ENCODE assay signal across 1 fruit fly cellular context in the genomic region with DNA sequence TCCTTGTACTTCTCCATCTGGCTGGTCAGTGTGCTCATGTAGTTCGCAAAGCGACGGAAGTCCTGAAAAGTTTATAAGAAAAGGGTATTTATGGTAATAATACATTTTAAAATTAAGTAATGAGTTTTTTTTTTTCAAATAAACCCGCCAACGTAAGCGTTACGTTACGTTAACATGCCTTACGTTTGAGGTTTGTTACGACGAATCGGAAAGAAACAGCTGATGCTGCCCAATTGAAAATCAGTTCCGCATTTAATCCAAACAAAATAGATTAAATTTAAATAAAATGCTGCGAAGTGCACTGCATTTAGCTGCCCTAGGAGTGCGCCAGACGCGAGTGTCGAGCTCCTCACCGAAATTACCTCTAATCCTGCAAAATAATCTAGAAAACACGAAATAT.
TF ChIP-seq lines count a peak whose summit lies in the region.

mRRF1 (plus strand) TSS at position 220 of the 400 bp plus-strand sequence.

TF ChIP-seq in whole organism, embryonic, 481 proteins besides CTCF, POLR2A, EP300 and RAD21 (continued from another document):
- TF ChIP-seq psq (GFP tag; optimal IDR thresholded peaks at IDR 0.05; lab: Kevin White, UChicago): no peak
- TF ChIP-seq B-H1 (GFP tag; IDR thresholded peaks at IDR 0.05; lab: Robert Waterston, UW): no peak
- peak; percentile 40 for TF ChIP-seq CG15514 (GFP tag; optimal IDR thresholded peaks at IDR 0.05; lab: Kevin White, UChicago)
- TF ChIP-seq Dref (GFP tag; IDR thresholded peaks at IDR 0.05; lab: Robert Waterston, UW): no peak
- no peak for TF ChIP-seq Sry-δ (GFP tag; optimal IDR thresholded peaks at IDR 0.05; lab: Kevin White, UChicago)
- TF ChIP-seq CG1233 (GFP tag; optimal IDR thresholded peaks at IDR 0.05; lab: Kevin White, UChicago): no peak
- no peak for TF ChIP-seq Nf-YB (GFP tag; optimal IDR thresholded peaks at IDR 0.05; lab: Kevin White, UChicago)
- TF ChIP-seq Dp (GFP tag; optimal IDR thresholded peaks at IDR 0.05; lab: Kevin White, UChicago): peak; percentile 70
- no peak for TF ChIP-seq abd-A (tag; optimal IDR thresholded peaks at IDR 0.05; lab: Kevin White, UChicago)
- no peak for TF ChIP-seq cad (GFP tag; optimal IDR thresholded peaks at IDR 0.05; lab: Kevin White, UChicago)
- no peak for TF ChIP-seq CG3281 (GFP tag; optimal IDR thresholded peaks at IDR 0.05; lab: Kevin White, UChicago)
- TF ChIP-seq sob (GFP tag; IDR thresholded peaks at IDR 0.05; lab: Robert Waterston, UW): no peak
- TF ChIP-seq CG30431 (GFP tag; optimal IDR thresholded peaks at IDR 0.05; lab: Kevin White, UChicago): no peak
- no peak for TF ChIP-seq Oli (tag; optimal IDR thresholded peaks at IDR 0.05; lab: Kevin White, UChicago)
- no peak for TF ChIP-seq CG11695 (GFP tag; IDR thresholded peaks at IDR 0.05; lab: Robert Waterston, UW)
- TF ChIP-seq hbn (GFP tag; IDR thresholded peaks at IDR 0.05; lab: Robert Waterston, UW; ENCODE audit: partially characterized antibody): no peak
- peak; percentile 81 for TF ChIP-seq E2f2 (GFP tag; IDR thresholded peaks at IDR 0.05; lab: Robert Waterston, UW)
- TF ChIP-seq CG34224 (GFP tag; IDR thresholded peaks at IDR 0.05; lab: Robert Waterston, UW; ENCODE audit: partially characterized antibody): peak; percentile 35; the same call in 1 of the 3 replicates
- no peak for TF ChIP-seq peb (GFP tag; IDR thresholded peaks at IDR 0.05; lab: Robert Waterston, UW)
- peak; percentile 76 for TF ChIP-seq CG17359 (tag; optimal IDR thresholded peaks at IDR 0.05; lab: Kevin White, UChicago)
- no peak for TF ChIP-seq grn (GFP tag; optimal IDR thresholded peaks at IDR 0.05; lab: Kevin White, UChicago)
- TF ChIP-seq nau (GFP tag; optimal IDR thresholded peaks at IDR 0.05; lab: Kevin White, UChicago): no peak
- no peak for TF ChIP-seq CG10321 (GFP tag; IDR thresholded peaks at IDR 0.05; lab: Robert Waterston, UW)
- no peak for TF ChIP-seq CG9817 (tag; optimal IDR thresholded peaks at IDR 0.05; lab: Kevin White, UChicago)
- no peak for TF ChIP-seq Drgx (GFP tag; IDR thresholded peaks at IDR 0.05; lab: Robert Waterston, UW)
- TF ChIP-seq Doc3 (GFP tag; IDR thresholded peaks at IDR 0.05; lab: Robert Waterston, UW; ENCODE audit: partially characterized antibody): no peak
- no peak for TF ChIP-seq E2f1 (GFP tag; IDR thresholded peaks at IDR 0.05; lab: Robert Waterston, UW)
- TF ChIP-seq yki (optimal IDR thresholded peaks at IDR 0.05; lab: Kevin White, UChicago): no peak
- TF ChIP-seq CkIIα-i1 (GFP tag; IDR thresholded peaks at IDR 0.05; lab: Robert Waterston, UW): no peak
- TF ChIP-seq B-H2 (GFP tag; optimal IDR thresholded peaks at IDR 0.05; lab: Kevin White, UChicago): no peak
- no peak for TF ChIP-seq ranshi (GFP tag; IDR thresholded peaks at IDR 0.05; lab: Robert Waterston, UW)
- TF ChIP-seq CG9437 (GFP tag; optimal IDR thresholded peaks at IDR 0.05; lab: Kevin White, UChicago): peak; percentile 99
- no peak for TF ChIP-seq grau (tag; optimal IDR thresholded peaks at IDR 0.05; lab: Kevin White, UChicago)
- TF ChIP-seq Rx (GFP tag; IDR thresholded peaks at IDR 0.05; lab: Robert Waterston, UW): no peak
- no peak for TF ChIP-seq CG17912 (GFP tag; optimal IDR thresholded peaks at IDR 0.05; lab: Kevin White, UChicago)
- TF ChIP-seq MBD-R2 (GFP tag; IDR thresholded peaks at IDR 0.05; lab: Robert Waterston, UW): peak; percentile 41; the same call in 1 of the 2 replicates
- no peak for TF ChIP-seq dm (GFP tag; optimal IDR thresholded peaks at IDR 0.05; lab: Kevin White, UChicago)
- no peak for TF ChIP-seq CG16779 (GFP tag; IDR thresholded peaks at IDR 0.05; lab: Robert Waterston, UW)
- TF ChIP-seq CG10147 (GFP tag; optimal IDR thresholded peaks at IDR 0.05; lab: Kevin White, UChicago): no peak
